Fruit fly (Drosophila melanogaster) whole organism, embryonic: ENCODE data around the gene qless.

Source experiments
- Atf3 ChIP-seq: fragments of 200-800 bp; sonication (Bioruptor generic); optimal IDR thresholded peaks from 3 replicates; lab custom pipeline; 2016; ENCODE audit warnings: missing biosample characterization, missing genetic modification characterization
- CG10209 ChIP-seq: fragments of 200-800 bp; sonication (Bioruptor generic); optimal IDR thresholded peaks from 3 replicates; lab custom pipeline; 2017; ENCODE audit warnings: missing biosample characterization, mild to moderate bottlenecking, missing genetic modification characterization, missing genetic modification reagents
- CG11560 ChIP-seq: fragments of 200-800 bp; sonication (Bioruptor generic); IDR thresholded peaks from 3 replicates; pipeline ENCODE4 v1.3.6; 2022; ENCODE audit warnings: missing biosample characterization, missing genetic modification characterization
- CG1233 ChIP-seq: fragments of 200-800 bp; sonication (Bioruptor generic); optimal IDR thresholded peaks from 4 replicates; lab custom pipeline; 2018; ENCODE audit warnings: missing biosample characterization, mild to moderate bottlenecking, missing genetic modification characterization
- CG13624 ChIP-seq: fragments of 200-800 bp; sonication (Bioruptor generic); optimal IDR thresholded peaks from 2 replicates; lab custom pipeline; 2016; ENCODE audit warnings: missing biosample characterization, missing genetic modification characterization
- CG13894 ChIP-seq: fragments of 200-800 bp; sonication (Bioruptor generic); optimal IDR thresholded peaks from 3 replicates; lab custom pipeline; 2018; ENCODE audit warnings: missing biosample characterization, mild to moderate bottlenecking, missing genetic modification characterization, moderate library complexity
- CG14710 ChIP-seq: fragments of 200-800 bp; sonication (Bioruptor generic); optimal IDR thresholded peaks from 3 replicates; lab custom pipeline; 2019; ENCODE audit warnings: missing biosample characterization, mild to moderate bottlenecking, missing genetic modification characterization, moderate library complexity
- CG1602 ChIP-seq: fragments of 200-800 bp; sonication (Bioruptor generic); optimal IDR thresholded peaks from 3 replicates; lab custom pipeline; 2016; ENCODE audit warnings: missing biosample characterization, missing genetic modification characterization
- CG1603 ChIP-seq: fragments of 200-800 bp; sonication (Bioruptor generic); optimal IDR thresholded peaks from 2 replicates; lab custom pipeline; 2019; ENCODE audit warnings: missing biosample characterization, mild to moderate bottlenecking, missing genetic modification characterization, moderate library complexity
- CG1647 ChIP-seq: fragments of 200-800 bp; sonication (Bioruptor generic); optimal IDR thresholded peaks from 3 replicates; lab custom pipeline; 2016; ENCODE audit warnings: missing biosample characterization, missing genetic modification characterization
- CG17359 ChIP-seq: fragments of 200-800 bp; sonication (Bioruptor generic); optimal IDR thresholded peaks from 3 replicates; lab custom pipeline; 2018; ENCODE audit warnings: missing biosample characterization, mild to moderate bottlenecking, missing genetic modification characterization, moderate library complexity
- CG2120 ChIP-seq: fragments of 200-800 bp; sonication (Bioruptor generic); optimal IDR thresholded peaks from 3 replicates; lab custom pipeline; 2016; ENCODE audit warnings: missing biosample characterization, missing genetic modification characterization
- CG31365 ChIP-seq: fragments of 200-800 bp; sonication (Bioruptor generic); optimal IDR thresholded peaks from 2 replicates; lab custom pipeline; 2018; ENCODE audit warnings: missing biosample characterization, mild to moderate bottlenecking, missing genetic modification characterization
- CG33213 ChIP-seq: fragments of 200-800 bp; sonication (Bioruptor generic); optimal IDR thresholded peaks from 3 replicates; lab custom pipeline; 2016; ENCODE audit warnings: missing biosample characterization, missing genetic modification characterization
- CG6272 ChIP-seq: fragments of 200-800 bp; sonication (Bioruptor generic); IDR thresholded peaks from 2 replicates; pipeline ENCODE4 v1.3.6; 2022; ENCODE audit warnings: missing biosample characterization, missing genetic modification characterization
- CG7786 ChIP-seq: fragments of 200-800 bp; sonication (Bioruptor generic); optimal IDR thresholded peaks from 2 replicates; lab custom pipeline; 2016; ENCODE audit warnings: missing biosample characterization, missing genetic modification characterization
- Dad ChIP-seq: fragments of 200-800 bp; sonication (Bioruptor generic); optimal IDR thresholded peaks from 3 replicates; lab custom pipeline; 2016; ENCODE audit warnings: missing biosample characterization, missing genetic modification characterization
- E2f2 ChIP-seq: fragments of 200-800 bp; sonication (Bioruptor generic); IDR thresholded peaks from 2 replicates; pipeline ENCODE4 v1.3.6; 2022; ENCODE audit warnings: missing biosample characterization, missing genetic modification characterization
- H2.0 ChIP-seq: fragments of 200-800 bp; sonication (Bioruptor generic); IDR thresholded peaks from 2 replicates; pipeline ENCODE4 v1.3.6; 2022; ENCODE audit warnings: missing biosample characterization, missing genetic modification characterization
- HLH54F ChIP-seq: fragments of 200-800 bp; sonication (Bioruptor generic); optimal IDR thresholded peaks from 3 replicates; lab custom pipeline; 2016; ENCODE audit warnings: missing biosample characterization, missing genetic modification characterization
- HmgD ChIP-seq: fragments of 200-800 bp; sonication (Bioruptor generic); optimal IDR thresholded peaks from 3 replicates; lab custom pipeline; 2016; ENCODE audit warnings: missing biosample characterization, missing genetic modification characterization
- Hmr ChIP-seq: fragments of 200-800 bp; sonication (Bioruptor generic); optimal IDR thresholded peaks from 3 replicates; lab custom pipeline; 2017; ENCODE audit warnings: mild to moderate bottlenecking, missing biosample characterization, missing genetic modification reagents, missing genetic modification characterization
- MESR4 ChIP-seq: fragments of 200-800 bp; sonication (Bioruptor generic); optimal IDR thresholded peaks from 2 replicates; lab custom pipeline; 2018; ENCODE audit warnings: missing biosample characterization, mild to moderate bottlenecking, missing genetic modification characterization, moderate library complexity
- NfI ChIP-seq: fragments of 200-800 bp; sonication (Bioruptor generic); optimal IDR thresholded peaks from 3 replicates; lab custom pipeline; 2018; ENCODE audit warnings: missing biosample characterization, mild to moderate bottlenecking, missing genetic modification characterization, moderate library complexity
- Sry-δ ChIP-seq: fragments of 200-800 bp; sonication (Bioruptor generic); optimal IDR thresholded peaks from 2 replicates; lab custom pipeline; 2016; ENCODE audit warnings: missing biosample characterization, missing genetic modification characterization
- Vsx1 ChIP-seq: fragments of 200-800 bp; sonication (Bioruptor generic); optimal IDR thresholded peaks from 2 replicates; lab custom pipeline; 2017; ENCODE audit warnings: missing biosample characterization, mild to moderate bottlenecking, missing genetic modification characterization, missing genetic modification reagents
- al ChIP-seq: fragments of 200-800 bp; sonication (Bioruptor generic); IDR thresholded peaks from 2 replicates; pipeline ENCODE4 v1.3.6; 2022; ENCODE audit warnings: missing biosample characterization, missing genetic modification characterization
- bowl ChIP-seq: fragments of 200-800 bp; sonication (Bioruptor generic); IDR thresholded peaks from 2 replicates; pipeline ENCODE4 v1.3.6; 2022; ENCODE audit warnings: missing biosample characterization, missing genetic modification characterization
- cato ChIP-seq: fragments of 200-800 bp; sonication (Bioruptor generic); optimal IDR thresholded peaks from 2 replicates; lab custom pipeline; 2016; ENCODE audit warnings: missing biosample characterization, missing genetic modification characterization, borderline replicate concordance
- dm ChIP-seq: fragments of 200-800 bp; sonication (Bioruptor generic); optimal IDR thresholded peaks from 3 replicates; lab custom pipeline; 2016; ENCODE audit warnings: missing biosample characterization, missing genetic modification characterization
- dysf ChIP-seq: fragments of 200-800 bp; sonication (Bioruptor generic); IDR thresholded peaks from 3 replicates; pipeline ENCODE4 v1.3.6; 2022; ENCODE audit warnings: missing biosample characterization, missing genetic modification characterization
- eyg ChIP-seq: fragments of 200-800 bp; sonication (Bioruptor generic); optimal IDR thresholded peaks from 3 replicates; lab custom pipeline; 2016; ENCODE audit warnings: missing biosample characterization, missing genetic modification characterization
- hkb ChIP-seq, 2 experiments: fragments of 200-800 bp in 1 of 2; fragments of >200 bp in 1 of 2; sonication (Bioruptor generic) in 1 of 2; IDR thresholded peaks in 1 of 2; optimal IDR thresholded peaks in 1 of 2; 2 replicates each; pipeline versions ENCODE4 v1.3.6 to Lab custom; 2017 to 2022; ENCODE audit warnings: missing biosample characterization in 1 of 2, missing genetic modification characterization in 1 of 2
- insv ChIP-seq, 2 experiments: fragments of 200-800 bp; sonication (Bioruptor generic); optimal IDR thresholded peaks; 3 replicates each; lab custom pipeline; 2016 to 2018; ENCODE audit warnings: missing biosample characterization in 2 of 2, missing genetic modification characterization in 2 of 2
- lilli ChIP-seq: fragments of 200-800 bp; sonication (Bioruptor generic); optimal IDR thresholded peaks from 3 replicates; lab custom pipeline; 2016; ENCODE audit warnings: missing biosample characterization, missing genetic modification characterization
- lola ChIP-seq, 3 experiments: fragments of >200 bp in 2 of 3; fragments of 200-800 bp in 1 of 3; sonication (Bioruptor generic) in 1 of 3; optimal IDR thresholded peaks; 2 replicates each; lab custom pipeline; 2017 to 2019; ENCODE audit warnings: missing biosample characterization in 3 of 3, missing genetic modification characterization in 3 of 3, mild to moderate bottlenecking in 1 of 3, moderate library complexity in 1 of 3
- mld ChIP-seq: fragments of 200-800 bp; sonication (Bioruptor generic); IDR thresholded peaks from 3 replicates; pipeline ENCODE4 v1.3.6; 2022; ENCODE audit warnings: missing biosample characterization, missing genetic modification characterization; ENCODE audit not compliant: partially characterized antibody
- nmo ChIP-seq: fragments of 200-800 bp; sonication (Bioruptor generic); optimal IDR thresholded peaks from 2 replicates; lab custom pipeline; 2018; ENCODE audit warnings: missing biosample characterization, mild to moderate bottlenecking, missing genetic modification characterization, moderate library complexity
- pzg ChIP-seq: fragments of 200-800 bp; sonication (Bioruptor generic); optimal IDR thresholded peaks from 3 replicates; lab custom pipeline; 2018; ENCODE audit warnings: missing biosample characterization, mild to moderate bottlenecking, missing genetic modification characterization, moderate library complexity
- sima ChIP-seq: fragments of 200-800 bp; sonication (Bioruptor generic); optimal IDR thresholded peaks from 2 replicates; lab custom pipeline; 2016; ENCODE audit warnings: missing biosample characterization, missing genetic modification characterization
- tap ChIP-seq: fragments of 200-800 bp; optimal IDR thresholded peaks from 3 replicates; lab custom pipeline; 2019; ENCODE audit warnings: missing biosample characterization, mild to moderate bottlenecking, missing genetic modification characterization, moderate library complexity
- tin ChIP-seq: fragments of 200-800 bp; sonication (Bioruptor generic); optimal IDR thresholded peaks from 3 replicates; lab custom pipeline; 2016; ENCODE audit warnings: missing biosample characterization, missing genetic modification characterization
- tll ChIP-seq, 2 experiments: fragments of 200-800 bp in 1 of 2; fragments of >200 bp in 1 of 2; sonication (Bioruptor generic) in 1 of 2; optimal IDR thresholded peaks; 2 replicates each; lab custom pipeline; 2017 to 2019; ENCODE audit warnings: missing biosample characterization in 2 of 2, missing genetic modification characterization in 2 of 2, mild to moderate bottlenecking in 1 of 2, moderate library complexity in 1 of 2
- toy ChIP-seq: fragments of 200-800 bp; sonication (Bioruptor generic); IDR thresholded peaks from 2 replicates; pipeline ENCODE4 v1.3.6; 2022; ENCODE audit warnings: missing biosample characterization, missing genetic modification characterization
- trh ChIP-seq: fragments of 200-800 bp; sonication (Bioruptor generic); optimal IDR thresholded peaks from 2 replicates; lab custom pipeline; 2016; ENCODE audit warnings: missing biosample characterization, missing genetic modification characterization
- zen2 ChIP-seq: fragments of 200-800 bp; sonication (Bioruptor generic); IDR thresholded peaks from 3 replicates; pipeline ENCODE4 v1.3.6; 2022; ENCODE audit warnings: missing biosample characterization, missing genetic modification characterization; ENCODE audit not compliant: partially characterized antibody
- zfh2 ChIP-seq: fragments of 200-800 bp; sonication (Bioruptor generic); optimal IDR thresholded peaks from 2 replicates; lab custom pipeline; 2016; ENCODE audit warnings: missing biosample characterization, missing genetic modification characterization

Gene qless

DNA sequence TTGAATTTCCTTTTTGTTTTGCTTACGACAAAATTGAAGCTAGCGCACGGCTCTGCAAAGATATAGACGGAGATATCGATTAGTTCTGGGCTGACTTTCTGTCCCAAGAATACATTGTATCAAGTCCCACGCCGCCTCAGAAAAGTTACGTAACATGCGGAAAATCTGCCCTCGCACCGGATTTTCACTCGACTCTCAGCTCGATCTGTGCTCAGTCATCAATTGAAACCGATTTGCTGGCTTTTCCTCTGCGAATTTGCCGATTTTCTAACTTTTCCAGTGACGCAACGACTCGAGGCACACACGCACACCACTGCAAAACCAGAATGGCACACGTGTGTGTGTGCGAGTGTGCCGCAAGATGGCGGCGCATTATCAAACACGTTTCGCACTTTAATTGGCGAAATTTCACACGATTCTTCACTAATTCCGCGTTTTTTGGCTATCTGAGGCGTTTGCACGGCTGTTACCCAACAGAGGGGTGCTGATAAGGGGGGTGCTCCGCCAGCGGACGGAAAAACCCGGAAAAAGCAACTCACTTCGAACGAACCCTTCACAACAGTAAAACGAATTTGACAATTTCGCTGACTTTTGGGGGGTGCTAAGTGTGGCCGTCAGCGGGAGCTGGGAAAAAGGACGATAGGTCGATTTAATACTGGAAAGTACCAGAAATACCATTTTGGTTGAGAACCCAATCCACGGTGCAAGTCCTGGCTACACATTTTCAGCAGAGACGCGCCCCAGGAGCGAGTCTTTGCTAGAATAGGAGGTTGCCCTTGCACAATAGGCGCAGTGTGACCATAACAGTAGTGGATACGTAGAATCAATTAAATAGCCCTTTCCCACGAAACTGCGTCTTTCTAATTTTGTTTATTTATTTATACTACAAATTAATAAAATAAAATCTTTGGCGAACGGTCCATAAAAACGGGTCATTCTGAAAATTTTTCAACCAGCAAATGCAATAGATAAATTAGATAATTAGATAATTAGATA, 33.1 kb downstream of the qless start, which contains the start of gene ATPsynC:
ATPsynC (minus strand) TSS at position 634 of the 996 bp plus-strand sequence.
- peak; percentile 79 for TF ChIP-seq CG14710 (tag; lab: Kevin White, UChicago)
- peak; percentile 14 for TF ChIP-seq CG17359
- TF ChIP-seq HmgD (GFP tag; lab: Kevin White, UChicago), result peak; percentile 83
- peak; percentile 48 for TF ChIP-seq CG7786 (GFP tag; lab: Kevin White, UChicago)
- TF ChIP-seq Dad (GFP tag; lab: Kevin White, UChicago), result peak; percentile 63
- TF ChIP-seq CG13894, result peak; percentile 82
- TF ChIP-seq H2.0, result no peak
- TF ChIP-seq CG13624, result peak; percentile 45
- peak; percentile 39 for TF ChIP-seq dm (GFP tag; lab: Kevin White, UChicago)
- peak; percentile 75 for TF ChIP-seq lilli (GFP tag; lab: Kevin White, UChicago)
- TF ChIP-seq al (GFP tag; lab: Robert Waterston, UW), result no peak
- TF ChIP-seq zfh2 (GFP tag; lab: Kevin White, UChicago), result peak; percentile 16
- TF ChIP-seq E2f2 (GFP tag; lab: Robert Waterston, UW), result no peak
- no peak for TF ChIP-seq CG1647 (GFP tag; lab: Kevin White, UChicago)
- no peak for TF ChIP-seq trh (GFP tag; lab: Kevin White, UChicago)
- TF ChIP-seq tin (GFP tag; lab: Kevin White, UChicago), result peak; percentile 31
- TF ChIP-seq Sry-δ, result peak; percentile 69
- peak; percentile 34; the same call in 1 of the 2 replicates for TF ChIP-seq CG6272 (GFP tag; lab: Robert Waterston, UW)
- no peak for TF ChIP-seq sima
- peak; percentile 16 for TF ChIP-seq HLH54F
- no peak for TF ChIP-seq toy
- peak; percentile 1 for TF ChIP-seq CG1602
- no peak for TF ChIP-seq CG11560 (tag; lab: Robert Waterston, UW)
- TF ChIP-seq lola (GFP tag; optimal IDR thresholded peaks at IDR 0.05; lab: Kevin White, UChicago), result peak in 1 of 3 experiments; percentile 94
- peak; percentile 95 for TF ChIP-seq CG1603 (tag; lab: Kevin White, UChicago)
- TF ChIP-seq Vsx1 (GFP tag; lab: Kevin White, UChicago), result no peak
- TF ChIP-seq zen2 (GFP tag; lab: Robert Waterston, UW), result no peak
- peak; percentile 45 for TF ChIP-seq CG1233 (GFP tag; lab: Kevin White, UChicago)
- peak in 1 of 2 experiments; percentile 66 for TF ChIP-seq insv (GFP tag; optimal IDR thresholded peaks at IDR 0.05; lab: Kevin White, UChicago)
- peak in 1 of 2 experiments; percentile 90 for TF ChIP-seq tll (GFP tag; optimal IDR thresholded peaks at IDR 0.05; lab: Kevin White, UChicago)
- peak; percentile 100 for TF ChIP-seq MESR4 (GFP tag; lab: Kevin White, UChicago)
- TF ChIP-seq hkb (optimal IDR thresholded peaks at IDR 0.05; lab: Kevin White, UChicago), result peak; percentile 31
- TF ChIP-seq hkb (GFP tag; IDR thresholded peaks at IDR 0.05; lab: Robert Waterston, UW), result no peak
- TF ChIP-seq CG31365 (tag; lab: Kevin White, UChicago), result peak; percentile 69
- TF ChIP-seq cato (GFP tag; lab: Kevin White, UChicago), result no peak
- TF ChIP-seq nmo (GFP tag; lab: Kevin White, UChicago), result peak; percentile 65
- TF ChIP-seq pzg (GFP tag; lab: Kevin White, UChicago), result peak; percentile 100
- peak; percentile 22 for TF ChIP-seq Atf3 (GFP tag; lab: Kevin White, UChicago)
- no peak for TF ChIP-seq bowl (GFP tag; lab: Robert Waterston, UW)
- TF ChIP-seq dysf (GFP tag; lab: Robert Waterston, UW), result no peak
- peak; percentile 17 for TF ChIP-seq NfI (GFP tag; lab: Kevin White, UChicago)
- peak; percentile 89 for TF ChIP-seq CG33213 (GFP tag; lab: Kevin White, UChicago)
- TF ChIP-seq Hmr (GFP tag; lab: Kevin White, UChicago), result peak; percentile 92
- TF ChIP-seq CG2120, result peak; percentile 39
- TF ChIP-seq eyg, result peak; percentile 35
- TF ChIP-seq tap, result peak; percentile 11
- TF ChIP-seq mld (GFP tag; lab: Robert Waterston, UW), result no peak
- peak; percentile 34 for TF ChIP-seq CG10209 (GFP tag; lab: Kevin White, UChicago)
